Worm (Caenorhabditis elegans): ENCODE measurements around the gene C02F12.5.

The C02F12.5 gene

DNA sequence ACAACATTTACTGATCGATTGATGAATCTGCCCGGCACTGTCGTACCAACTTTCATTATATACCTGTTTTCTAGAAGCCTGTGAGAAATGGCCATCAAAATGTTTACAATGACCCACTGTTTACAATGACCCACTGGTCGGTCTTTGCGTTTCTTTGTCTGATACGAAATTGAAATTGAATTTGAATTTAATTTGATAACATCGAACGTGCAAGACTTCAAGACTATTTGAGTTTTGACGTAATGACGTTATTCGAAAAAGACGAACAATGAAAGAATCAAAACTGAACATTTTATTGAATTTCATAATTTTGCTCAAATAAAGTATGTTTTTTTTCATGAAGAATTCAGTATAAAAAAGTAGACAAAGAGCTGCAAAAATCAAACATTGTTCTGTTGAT lies at the start of gene C02F12.5:
Gene C02F12.5, minus strand, starts transcription at position 101 of the 400 bp plus-strand sequence.
- TF ChIP-seq unc-39 (tag; optimal IDR thresholded peaks at IDR 0.05) (no peak), flh-1 (GFP tag; optimal IDR thresholded peaks at IDR 0.05) (no peak), elt-3 (tag; optimal IDR thresholded peaks at IDR 0.05) (no peak), snpc-4 (tag; optimal IDR thresholded peaks at IDR 0.05) (no peak), tbx-8 (GFP tag; optimal IDR thresholded peaks at IDR 0.05) (no peak), sptf-1 (tag; optimal IDR thresholded peaks at IDR 0.05) (no peak), nhr-2 (tag; optimal IDR thresholded peaks at IDR 0.05) (no peak), lin-13 (tag; optimal IDR thresholded peaks at IDR 0.05) (no peak)

DNA sequence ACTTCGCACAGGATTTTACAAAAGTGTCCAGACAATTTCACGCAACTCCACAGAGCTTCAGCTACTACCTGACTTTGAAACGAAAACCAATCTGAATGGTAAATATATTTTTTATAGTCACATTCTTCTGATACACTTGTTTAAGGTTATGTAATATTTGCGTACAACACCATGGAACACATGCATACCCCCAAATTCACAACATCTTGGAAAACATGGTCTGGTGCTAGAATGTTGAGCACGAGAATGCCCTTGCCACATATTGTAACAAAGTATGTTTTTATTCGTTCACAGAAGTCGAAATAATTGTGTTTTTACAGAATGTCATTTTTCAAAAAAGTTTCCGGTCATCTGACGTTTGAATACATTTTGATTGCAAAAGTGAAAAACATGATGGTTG lies 43.9 kb upstream of the C02F12.5 start:
- no peak for TF ChIP-seq tbx-8 (GFP tag; optimal IDR thresholded peaks at IDR 0.05)

DNA sequence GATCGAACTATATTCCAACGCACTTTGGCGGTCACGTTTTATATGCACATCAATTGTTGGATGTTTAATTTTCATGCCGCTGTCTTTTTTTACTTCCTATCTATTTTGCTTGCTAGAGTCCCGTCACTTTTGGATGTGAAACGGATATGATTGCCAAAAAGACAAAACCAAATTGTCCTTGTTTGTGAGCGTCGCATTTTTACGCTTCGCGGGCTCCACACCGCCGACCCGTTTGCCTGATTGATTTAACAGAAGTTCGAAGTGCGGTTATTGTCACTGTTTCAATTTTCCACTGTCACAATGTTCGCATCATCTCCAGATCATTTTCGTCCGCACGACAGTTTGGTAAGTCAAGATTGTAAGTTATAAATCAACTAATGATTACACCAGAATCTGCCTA lies 42.9 kb upstream of the C02F12.5 start, which contains the start of gene C01C4.2:
Gene C01C4.2, plus strand, starts transcription at position 301 of the 400 bp plus-strand sequence.
- no peak for TF ChIP-seq ceh-83 (GFP tag; optimal IDR thresholded peaks at IDR 0.05)
- TF ChIP-seq lin-32 (GFP tag; optimal IDR thresholded peaks at IDR 0.05): no peak
- no peak for TF ChIP-seq snpc-4 (tag; optimal IDR thresholded peaks at IDR 0.05)
- TF ChIP-seq drap-1 (GFP tag; optimal IDR thresholded peaks at IDR 0.05): no peak
- TF ChIP-seq mep-1 (tag; optimal IDR thresholded peaks at IDR 0.05): no peak
- no peak for TF ChIP-seq ztf-11 (tag; optimal IDR thresholded peaks at IDR 0.05)
- TF ChIP-seq blmp-1 (tag; optimal IDR thresholded peaks at IDR 0.05): no peak
- no peak for TF ChIP-seq cnd-1 (tag; optimal IDR thresholded peaks at IDR 0.05)
- TF ChIP-seq nhr-76 (tag; optimal IDR thresholded peaks at IDR 0.05): no peak

DNA sequence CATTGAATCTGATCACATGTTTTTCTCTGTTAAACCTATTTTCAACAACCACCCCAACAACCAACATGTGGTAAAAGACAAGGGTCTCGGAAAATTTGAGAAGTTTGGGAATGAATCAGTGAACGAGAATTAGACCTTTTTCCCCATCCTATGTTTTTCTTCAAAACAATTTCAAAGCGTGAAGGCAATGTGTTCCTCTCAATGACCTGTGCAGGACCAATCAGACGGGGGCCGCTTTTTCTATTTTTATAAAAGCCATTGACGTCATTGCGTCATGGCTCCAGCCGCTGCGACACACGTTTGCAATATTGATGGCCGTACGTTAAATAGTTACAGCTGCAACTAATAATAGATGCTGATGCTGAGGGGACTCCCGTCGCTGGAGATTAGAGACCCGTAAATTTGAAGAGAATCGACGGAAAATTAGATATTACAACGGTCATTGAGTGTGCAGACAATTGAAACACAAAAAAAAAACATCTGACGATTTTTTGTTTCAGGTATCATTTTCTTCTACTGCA lies 39.7 kb upstream of the C02F12.5 start:
- TF ChIP-seq nhr-28 (tag; optimal IDR thresholded peaks at IDR 0.05) (no peak), hlh-1 (tag; optimal IDR thresholded peaks at IDR 0.05) (peak; percentile 43), ceh-39 (tag; optimal IDR thresholded peaks at IDR 0.05) (no peak), nhr-76 (tag; optimal IDR thresholded peaks at IDR 0.05) (no peak), elt-3 (tag; optimal IDR thresholded peaks at IDR 0.05) (no peak), nhr-237 (tag; optimal IDR thresholded peaks at IDR 0.05) (no peak), drap-1 (GFP tag; optimal IDR thresholded peaks at IDR 0.05) (no peak)

DNA sequence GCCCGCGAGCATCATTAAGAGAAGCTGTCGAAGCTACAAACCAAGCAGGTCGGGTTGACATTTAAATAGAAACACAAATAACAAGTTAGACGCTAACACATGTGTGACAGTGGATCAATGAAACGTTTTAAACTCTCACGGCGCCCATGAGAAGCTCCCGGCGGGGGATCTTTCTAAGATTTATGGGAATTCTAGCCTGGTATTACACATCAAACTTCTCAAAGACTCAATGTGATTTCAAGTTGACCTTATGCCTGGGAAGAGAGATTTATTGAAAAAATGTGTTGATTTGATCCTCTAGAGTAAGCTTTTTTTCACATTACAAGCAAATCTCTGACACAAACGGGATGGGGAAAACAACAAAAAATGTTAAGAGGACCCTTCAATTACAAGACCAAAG lies 37.8 kb upstream of the C02F12.5 start:
- no peak for TF ChIP-seq ceh-43 (GFP tag; optimal IDR thresholded peaks at IDR 0.05)
- no peak for TF ChIP-seq ceh-83 (GFP tag; optimal IDR thresholded peaks at IDR 0.05)
- TF ChIP-seq M03D4.4 (tag; optimal IDR thresholded peaks at IDR 0.05): no peak
- no peak for TF ChIP-seq nhr-12 (tag; optimal IDR thresholded peaks at IDR 0.05)
- no peak for TF ChIP-seq ztf-11 (tag; optimal IDR thresholded peaks at IDR 0.05)
- TF ChIP-seq sptf-1 (tag; optimal IDR thresholded peaks at IDR 0.05): no peak
- TF ChIP-seq bed-3 (GFP tag; optimal IDR thresholded peaks at IDR 0.05): no peak
- TF ChIP-seq unc-120 (tag; optimal IDR thresholded peaks at IDR 0.05; ENCODE audit: poor library complexity, severe bottlenecking): no peak
- no peak for TF ChIP-seq nhr-237 (tag; optimal IDR thresholded peaks at IDR 0.05)
- TF ChIP-seq snpc-4 (tag; optimal IDR thresholded peaks at IDR 0.05): no peak
- no peak for TF ChIP-seq ham-2 (GFP tag; optimal IDR thresholded peaks at IDR 0.05)
- no peak for TF ChIP-seq nhr-28 (tag; optimal IDR thresholded peaks at IDR 0.05)
- no peak for TF ChIP-seq nhr-76 (tag; optimal IDR thresholded peaks at IDR 0.05)
- no peak for TF ChIP-seq lsy-2 (tag; optimal IDR thresholded peaks at IDR 0.05)
- TF ChIP-seq unc-62 (GFP tag; optimal IDR thresholded peaks at IDR 0.05): no peak
- no peak for TF ChIP-seq lin-32 (GFP tag; optimal IDR thresholded peaks at IDR 0.05)
- TF ChIP-seq zip-8 (tag; optimal IDR thresholded peaks at IDR 0.05): no peak
- no peak for TF ChIP-seq nhr-2 (tag; optimal IDR thresholded peaks at IDR 0.05)
- no peak for TF ChIP-seq cnd-1 (tag; optimal IDR thresholded peaks at IDR 0.05)
- TF ChIP-seq blmp-1 (tag; optimal IDR thresholded peaks at IDR 0.05): no peak

DNA sequence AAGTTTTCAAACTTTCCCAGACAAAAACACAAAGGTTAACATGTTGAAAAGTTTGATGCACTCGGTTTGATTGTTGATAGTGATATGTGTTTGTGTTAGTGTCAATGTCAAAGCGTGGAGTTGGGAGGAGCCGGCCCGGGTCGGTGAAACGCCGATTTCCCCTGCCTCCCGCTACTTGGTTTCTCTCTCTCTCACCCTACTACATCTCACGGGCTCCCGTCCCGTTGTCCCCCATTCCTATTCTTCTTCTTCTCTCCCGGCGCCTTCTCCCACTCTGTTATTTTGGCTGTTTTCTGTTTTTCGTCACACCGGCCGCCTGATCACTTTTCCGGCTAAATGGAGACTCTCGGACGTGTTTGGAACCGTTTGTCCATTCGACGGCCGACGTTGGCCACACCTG lies 34.4 kb upstream of the C02F12.5 start:
- no peak for TF ChIP-seq flh-1 (GFP tag; optimal IDR thresholded peaks at IDR 0.05)
- no peak for TF ChIP-seq bed-3 (GFP tag; optimal IDR thresholded peaks at IDR 0.05)
- no peak for TF ChIP-seq ztf-11 (tag; optimal IDR thresholded peaks at IDR 0.05)
- peak; percentile 32 for TF ChIP-seq hlh-1 (tag; optimal IDR thresholded peaks at IDR 0.05)
